Worm (Caenorhabditis elegans): Measurements from ENCODE around the gene try-10.

DNA sequence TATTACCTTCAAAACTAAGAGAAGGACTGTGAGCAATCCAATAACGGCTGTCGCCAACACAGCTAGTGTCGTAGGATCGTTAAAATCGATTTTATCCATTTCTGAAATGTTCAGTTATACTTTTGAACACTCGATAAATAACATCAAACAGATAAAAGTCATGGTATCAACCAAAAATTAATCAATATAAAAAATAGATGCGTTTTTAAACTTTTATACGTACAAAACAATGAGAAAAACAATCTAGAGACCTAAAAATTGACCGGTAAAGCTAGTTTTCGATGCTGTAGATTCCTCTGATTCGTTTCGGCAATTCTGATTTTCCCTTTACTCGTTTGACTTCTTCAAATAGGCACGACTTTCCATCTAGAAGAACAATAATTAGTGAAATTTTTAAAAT lies 45.9 kb downstream of the try-10 start, which contains the start of gene R186.3:
- TF ChIP-seq fos-1 (tag; optimal IDR thresholded peaks at IDR 0.05), result no peak
- no peak for TF ChIP-seq unc-62 (GFP tag; optimal IDR thresholded peaks at IDR 0.05)
- TF ChIP-seq unc-39 (tag; optimal IDR thresholded peaks at IDR 0.05), result no peak
- no peak for TF ChIP-seq nhr-77 (tag; optimal IDR thresholded peaks at IDR 0.05)
- no peak for TF ChIP-seq aly-2 (tag; optimal IDR thresholded peaks at IDR 0.05)
- no peak for TF ChIP-seq lsy-2 (tag; optimal IDR thresholded peaks at IDR 0.05)
- no peak for TF ChIP-seq elt-1 (tag; optimal IDR thresholded peaks at IDR 0.05)
